Worm (Caenorhabditis elegans): ENCODE measurements around the gene fbxa-69.

The fbxa-69 gene

ce11 chrV:15769072-15769471 lies 46.7 kb downstream of the fbxa-69 start, which contains the start of gene F57A10.4:
TSS of gene F57A10.4 (plus strand) at chrV:15769438.
- TF ChIP-seq efl-1 (optimal IDR thresholded peaks at IDR 0.05) (no peak), efl-1 (GFP tag; optimal IDR thresholded peaks at IDR 0.05 in 1 of 2) (peak in 1 of 2 experiments; percentile 81), tlp-1 (tag; optimal IDR thresholded peaks at IDR 0.05) (no peak)

ce11 chrV:15767385-15767784 lies 48.4 kb downstream of the fbxa-69 start:
- peak; percentile 17; the same call in 1 of the 2 replicates for TF ChIP-seq nhr-19 (GFP tag; conservative IDR thresholded peaks at IDR 0.05)

DNA sequence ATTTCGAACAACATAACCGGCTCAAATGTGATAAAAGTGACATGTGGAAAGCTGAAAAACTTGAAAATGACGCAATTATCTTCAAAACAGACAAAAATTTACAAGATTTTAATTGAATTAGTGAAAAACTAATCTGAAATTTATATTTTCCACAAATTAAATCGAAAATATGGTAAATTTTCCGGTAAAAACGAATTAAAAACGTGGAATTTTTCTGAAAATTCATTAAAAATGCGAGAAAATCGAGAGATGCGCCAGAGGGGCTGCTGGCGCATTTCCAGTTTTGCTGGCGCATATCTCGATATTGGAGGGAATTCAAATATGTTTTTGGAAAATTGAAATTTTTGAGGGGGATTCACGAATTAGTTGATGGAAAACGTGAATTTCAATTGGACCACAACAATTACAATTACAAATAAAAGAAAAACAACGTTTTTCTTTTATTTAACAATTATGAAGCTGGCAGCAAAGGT lies 49.6 kb downstream of the fbxa-69 start, which contains the start of the genes haf-3 and F57A10.2:
Gene haf-3 (minus strand): TSS at position 51 of the 473 bp plus-strand sequence.
Gene F57A10.2 (plus strand): TSS at position 454 of the 473 bp plus-strand sequence.
- TF ChIP-seq egl-27 (tag; optimal IDR thresholded peaks at IDR 0.05): peak; percentile 9 to 69
- TF ChIP-seq fkh-10 (GFP tag; optimal IDR thresholded peaks at IDR 0.05): peak; percentile 75
- peak; percentile 60 for TF ChIP-seq ceh-90 (tag; optimal IDR thresholded peaks at IDR 0.05)
- no peak for TF ChIP-seq sptf-1 (tag; optimal IDR thresholded peaks at IDR 0.05)
- TF ChIP-seq ceh-88 (GFP tag; IDR thresholded peaks at IDR 0.05): peak; percentile 69; the same call in 1 of the 2 replicates
- TF ChIP-seq ceh-82 (tag; optimal IDR thresholded peaks at IDR 0.05): peak; percentile 96 to 97 (median 97)
- TF ChIP-seq nhr-11 (tag; optimal IDR thresholded peaks at IDR 0.05): peak; percentile 90
- no peak for TF ChIP-seq nhr-12 (tag; optimal IDR thresholded peaks at IDR 0.05)
- TF ChIP-seq nhr-47 (tag; optimal IDR thresholded peaks at IDR 0.05): peak; percentile 97
- peak; percentile 82 for TF ChIP-seq nhr-77 (tag; optimal IDR thresholded peaks at IDR 0.05)
- peak; percentile 53 for TF ChIP-seq ama-1 (optimal IDR thresholded peaks at IDR 0.05)
- TF ChIP-seq snu-23 (GFP tag; optimal IDR thresholded peaks at IDR 0.05): peak; percentile 97
- peak; percentile 95 for TF ChIP-seq swsn-7 (tag; optimal IDR thresholded peaks at IDR 0.05)
- peak; percentile 95 for TF ChIP-seq nhr-20 (tag; optimal IDR thresholded peaks at IDR 0.05)
- TF ChIP-seq lin-15B (tag; optimal IDR thresholded peaks at IDR 0.05): peak; percentile 88
- peak; percentile 39 for TF ChIP-seq nhr-28 (tag; optimal IDR thresholded peaks at IDR 0.05)
- no peak for TF ChIP-seq hlh-17 (GFP tag; optimal IDR thresholded peaks at IDR 0.05; ENCODE audit: borderline replicate concordance)
- TF ChIP-seq irx-1 (tag; optimal IDR thresholded peaks at IDR 0.05): peak; percentile 92
- TF ChIP-seq nhr-76 (tag; optimal IDR thresholded peaks at IDR 0.05): no peak
- TF ChIP-seq aly-2 (tag; optimal IDR thresholded peaks at IDR 0.05): peak; percentile 87
- peak; percentile 94 for TF ChIP-seq lin-39 (tag; optimal IDR thresholded peaks at IDR 0.05)
- TF ChIP-seq lin-35 (GFP tag; optimal IDR thresholded peaks at IDR 0.05): peak; percentile 99
- peak; percentile 92 for TF ChIP-seq egl-13 (tag; optimal IDR thresholded peaks at IDR 0.05)
- peak; percentile 95 for TF ChIP-seq lin-14 (GFP tag; optimal IDR thresholded peaks at IDR 0.05)
- peak; percentile 66 for TF ChIP-seq C04F5.9 (tag; optimal IDR thresholded peaks at IDR 0.05)
- TF ChIP-seq unc-62 (GFP tag; optimal IDR thresholded peaks at IDR 0.05): no peak
- no peak for TF ChIP-seq ceh-63 (GFP tag; optimal IDR thresholded peaks at IDR 0.05)
- peak; percentile 94 for TF ChIP-seq tbx-2 (tag; optimal IDR thresholded peaks at IDR 0.05)
- peak; percentile 45 for TF ChIP-seq mef-2 (tag; optimal IDR thresholded peaks at IDR 0.05)
- peak; percentile 91 for TF ChIP-seq lin-13 (GFP tag; optimal IDR thresholded peaks at IDR 0.05)
- peak in 5 of 6 experiments; percentile 25 to 90 (median 45) for TF ChIP-seq elt-3 (tag; optimal IDR thresholded peaks at IDR 0.05)
- TF ChIP-seq F16B12.6 (tag; optimal IDR thresholded peaks at IDR 0.05): peak; percentile 66
- TF ChIP-seq nhr-19 (GFP tag; conservative IDR thresholded peaks at IDR 0.05): peak; percentile 95
- no peak for TF ChIP-seq pag-3 (tag; optimal IDR thresholded peaks at IDR 0.05; ENCODE audit: borderline replicate concordance, insufficient read depth)
- peak; percentile 76 for TF ChIP-seq lir-3 (tag; optimal IDR thresholded peaks at IDR 0.05; ENCODE audit: poor library complexity)
- peak; percentile 92 for TF ChIP-seq snpc-4 (tag; optimal IDR thresholded peaks at IDR 0.05)
- TF ChIP-seq C16A3.4 (tag; optimal IDR thresholded peaks at IDR 0.05): peak; percentile 90
- no peak for TF ChIP-seq ets-5 (GFP tag; IDR thresholded peaks at IDR 0.05)
- no peak for TF ChIP-seq unc-30 (tag; optimal IDR thresholded peaks at IDR 0.05)
- peak; percentile 6 for TF ChIP-seq C34B4.2 (tag; optimal IDR thresholded peaks at IDR 0.05)
- peak in 1 of 2 experiments; percentile 88 for TF ChIP-seq mdl-1 (tag; optimal IDR thresholded peaks at IDR 0.05)
- peak; percentile 4 to 83 for TF ChIP-seq ztf-11 (tag; optimal IDR thresholded peaks at IDR 0.05)
- TF ChIP-seq mep-1 (tag; optimal IDR thresholded peaks at IDR 0.05): peak; percentile 98
- TF ChIP-seq nhr-85 (tag): peak; percentile 98
- TF ChIP-seq fkh-4 (tag; optimal IDR thresholded peaks at IDR 0.05; ENCODE audit: borderline replicate concordance): peak; percentile 72
- TF ChIP-seq sox-4 (tag; optimal IDR thresholded peaks at IDR 0.05): peak; percentile 87

Data from whole organism, L1 larva.